Fruit fly (Drosophila melanogaster) whole organism, wandering third instar larva: Measurements from ENCODE around the gene CG14205.
A peak's percentile ranks its signal among the peaks of the same experiment; 100 is the strongest.

Source experiments
- CG32264 ChIP-seq: fragments of 200-800 bp; sonication (Bioruptor generic); optimal IDR thresholded peaks from 2 replicates; lab custom pipeline; 2016; ENCODE audit warnings: missing biosample characterization, missing genetic modification characterization
- CG9705 ChIP-seq: fragments of 200-800 bp; sonication (Bioruptor generic); optimal IDR thresholded peaks from 2 replicates; lab custom pipeline; 2018; ENCODE audit warnings: missing biosample characterization, mild to moderate bottlenecking, missing genetic modification characterization
- CrebA ChIP-seq: fragments of 200-800 bp; sonication (Bioruptor generic); optimal IDR thresholded peaks from 2 replicates; lab custom pipeline; 2016; ENCODE audit warnings: missing biosample characterization, mild to moderate bottlenecking, missing genetic modification characterization, borderline replicate concordance
- Dfd ChIP-seq: fragments of >200 bp; optimal IDR thresholded peaks from 2 replicates; lab custom pipeline; 2017; ENCODE audit warnings: missing biosample characterization, missing genetic modification characterization
- Dif ChIP-seq: fragments of 200-275, 200-300 bp; sonication (Bioruptor generic); optimal IDR thresholded peaks from 2 replicates; lab custom pipeline; 2018; ENCODE audit warnings: missing biosample characterization, missing genetic modification characterization; ENCODE audit not compliant: partially characterized antibody
- GATAd ChIP-seq: sonication (Bioruptor generic); optimal IDR thresholded peaks from 2 replicates; lab custom pipeline; 2016; ENCODE audit warnings: missing biosample characterization, missing genetic modification characterization
- Hr78 ChIP-seq: fragments of >200 bp; optimal IDR thresholded peaks from 2 replicates; lab custom pipeline; 2017; ENCODE audit warnings: missing biosample characterization, missing genetic modification characterization
- Hr83 ChIP-seq: fragments of 200-300 bp; sonication (Bioruptor generic); optimal IDR thresholded peaks from 2 replicates; lab custom pipeline; 2016; ENCODE audit warnings: missing biosample characterization, mild to moderate bottlenecking, missing genetic modification characterization, moderate library complexity; ENCODE audit not compliant: poor library complexity, severe bottlenecking
- Jra ChIP-seq: sonication (Bioruptor generic); optimal IDR thresholded peaks from 2 replicates; lab custom pipeline; 2016; ENCODE audit warnings: missing biosample characterization, missing genetic modification characterization
- Mio ChIP-seq: sonication (Bioruptor generic); optimal IDR thresholded peaks from 2 replicates; lab custom pipeline; 2016; ENCODE audit warnings: missing biosample characterization, missing genetic modification characterization
- Myc ChIP-seq: fragments of >200 bp; optimal IDR thresholded peaks from 2 replicates; lab custom pipeline; 2017
- N ChIP-seq: fragments of >200 bp; optimal IDR thresholded peaks from 2 replicates; lab custom pipeline; 2018; ENCODE audit warnings: missing biosample characterization, missing external identifiers, missing genetic modification characterization
- OdsH ChIP-seq: fragments of 200-800 bp; sonication (Bioruptor generic); optimal IDR thresholded peaks from 2 replicates; lab custom pipeline; 2016; ENCODE audit warnings: missing biosample characterization, mild to moderate bottlenecking, missing genetic modification characterization
- Rel ChIP-seq, 2 experiments: fragments of 200-800 bp; sonication (Bioruptor generic) in 1 of 2; optimal IDR thresholded peaks; 2 replicates in 1 of 2; 3 replicates in 1 of 2; lab custom pipeline; 2016 to 2019; ENCODE audit warnings: mild to moderate bottlenecking in 2 of 2, missing biosample characterization in 2 of 2, missing genetic modification characterization in 2 of 2, moderate library complexity in 1 of 2
- Sp1 ChIP-seq: fragments of 200-800 bp; sonication (Bioruptor generic); optimal IDR thresholded peaks from 3 replicates; lab custom pipeline; 2019; ENCODE audit warnings: missing biosample characterization, mild to moderate bottlenecking, missing genetic modification characterization, moderate library complexity
- Vsx2 ChIP-seq: fragments of 200-300, 225-300 bp; sonication (Bioruptor generic); optimal IDR thresholded peaks from 2 replicates; lab custom pipeline; 2018; ENCODE audit warnings: missing biosample characterization, missing genetic modification characterization; ENCODE audit not compliant: partially characterized antibody
- br ChIP-seq: fragments of 200-800 bp; sonication (Bioruptor generic); optimal IDR thresholded peaks from 2 replicates; lab custom pipeline; 2016; ENCODE audit warnings: missing biosample characterization, missing genetic modification characterization
- brk ChIP-seq: fragments of 200-800 bp; sonication (Bioruptor generic); optimal IDR thresholded peaks from 2 replicates; lab custom pipeline; 2016; ENCODE audit warnings: missing biosample characterization, mild to moderate bottlenecking, missing genetic modification characterization
- dmrt93B ChIP-seq: fragments of 200-800 bp; sonication (Bioruptor generic); optimal IDR thresholded peaks from 2 replicates; lab custom pipeline; 2018; ENCODE audit warnings: missing biosample characterization, mild to moderate bottlenecking, missing genetic modification characterization
- dsf ChIP-seq: sonication (Bioruptor generic); optimal IDR thresholded peaks from 2 replicates; lab custom pipeline; 2016; ENCODE audit warnings: missing biosample characterization, missing genetic modification characterization, borderline replicate concordance
- ey ChIP-seq: fragments of 200-800 bp; sonication (Bioruptor generic); optimal IDR thresholded peaks from 2 replicates; lab custom pipeline; 2016; ENCODE audit warnings: missing biosample characterization, missing genetic modification characterization
- h ChIP-seq: fragments of 200-800 bp; sonication (Bioruptor generic); optimal IDR thresholded peaks from 3 replicates; lab custom pipeline; 2016; ENCODE audit warnings: missing biosample characterization, mild to moderate bottlenecking, missing genetic modification characterization
- pan ChIP-seq: fragments of >200 bp; optimal IDR thresholded peaks from 2 replicates; lab custom pipeline; 2017
- psq ChIP-seq: fragments of 200-800 bp; sonication (Bioruptor generic); optimal IDR thresholded peaks from 3 replicates; lab custom pipeline; 2017; ENCODE audit warnings: missing biosample characterization, mild to moderate bottlenecking, missing genetic modification characterization, moderate library complexity
- rgr ChIP-seq: fragments of 200-800 bp; sonication (Bioruptor generic); optimal IDR thresholded peaks from 3 replicates; lab custom pipeline; 2016; ENCODE audit warnings: missing biosample characterization, mild to moderate bottlenecking, missing genetic modification characterization
- sage ChIP-seq: fragments of 200-800 bp; sonication (Bioruptor generic); optimal IDR thresholded peaks from 2 replicates; lab custom pipeline; 2016; ENCODE audit warnings: missing biosample characterization, mild to moderate bottlenecking, missing genetic modification characterization
- sv ChIP-seq: fragments of 200-800 bp; sonication (Bioruptor generic); optimal IDR thresholded peaks from 3 replicates; lab custom pipeline; 2016; ENCODE audit warnings: missing biosample characterization, missing genetic modification characterization
- tai ChIP-seq: sonication (Bioruptor generic); optimal IDR thresholded peaks from 2 replicates; lab custom pipeline; 2016; ENCODE audit warnings: missing biosample characterization, missing genetic modification characterization
- usp ChIP-seq: fragments of >200 bp; optimal IDR thresholded peaks from 2 replicates; lab custom pipeline; 2017; ENCODE audit warnings: missing biosample characterization, missing genetic modification characterization

The CG14205 gene

dm6 chrX:19608042-19608609 lies 15.7 kb downstream of the CG14205 start:
- TF ChIP-seq sv (GFP tag; lab: Kevin White, UChicago) = no peak
- no peak for TF ChIP-seq Jra (GFP tag; lab: Kevin White, UChicago)
- peak; percentile 2 for TF ChIP-seq Sp1 (GFP tag; lab: Kevin White, UChicago)
- peak; percentile 22 for TF ChIP-seq OdsH (GFP tag; lab: Kevin White, UChicago)
- no peak for TF ChIP-seq Rel (GFP tag; optimal IDR thresholded peaks at IDR 0.05; lab: Kevin White, UChicago)
- no peak for TF ChIP-seq Rel (tag; optimal IDR thresholded peaks at IDR 0.05; lab: Kevin White, UChicago)
- TF ChIP-seq br (GFP tag; lab: Kevin White, UChicago) = no peak
- no peak for TF ChIP-seq Dif (GFP tag; lab: Kevin White, UChicago)
- TF ChIP-seq brk = no peak
- peak; percentile 79 for TF ChIP-seq psq (GFP tag; lab: Kevin White, UChicago)
- TF ChIP-seq dsf (GFP tag; lab: Kevin White, UChicago) = no peak
- TF ChIP-seq Myc (lab: Kevin White, UChicago) = no peak
- TF ChIP-seq pan = no peak
- TF ChIP-seq h (GFP tag; lab: Kevin White, UChicago) = peak; percentile 16
- no peak for TF ChIP-seq dmrt93B (GFP tag; lab: Kevin White, UChicago)
- no peak for TF ChIP-seq sage
- TF ChIP-seq, all 38 proteins: peak for 4

- TF ChIP-seq ey (GFP tag; lab: Kevin White, UChicago) (no peak), OdsH (GFP tag; lab: Kevin White, UChicago) (no peak), Dfd (GFP tag; lab: Kevin White, UChicago) (no peak), Myc (lab: Kevin White, UChicago) (no peak), CG9705 (GFP tag; lab: Kevin White, UChicago) (no peak), GATAd (GFP tag; lab: Kevin White, UChicago) (no peak), h (GFP tag; lab: Kevin White, UChicago) (no peak)
Observed at dm6 chrX:19611226-19611625, 18.8 kb downstream of the CG14205 start, which contains the start of the genes Shawn and Tyler. Gene Shawn (plus strand): TSS chrX:19611526. Gene Tyler (plus strand): TSS chrX:19611526.

dm6 chrX:19613473-19613872 lies 21.1 kb downstream of the CG14205 start:
- TF ChIP-seq tai (GFP tag; lab: Kevin White, UChicago) = no peak
- TF ChIP-seq Sp1 (GFP tag; lab: Kevin White, UChicago) = peak; percentile 59
- no peak for TF ChIP-seq Vsx2
- peak; percentile 60 for TF ChIP-seq rgr (GFP tag; lab: Kevin White, UChicago)
- peak; percentile 62 for TF ChIP-seq CG9705 (GFP tag; lab: Kevin White, UChicago)

dm6 chrX:19615990-19616663 lies 23.7 kb downstream of the CG14205 start, which contains the start of gene CG14210:
Gene CG14210 (plus strand): TSS chrX:19616196.
- TF ChIP-seq Mio (GFP tag; lab: Kevin White, UChicago) (no peak), sage (no peak), CG9705 (GFP tag; lab: Kevin White, UChicago) (no peak), N (GFP tag; lab: Kevin White, UChicago) (no peak), CG32264 (GFP tag; lab: Kevin White, UChicago) (no peak), brk (no peak), tai (GFP tag; lab: Kevin White, UChicago) (no peak), Hr78 (GFP tag; lab: Kevin White, UChicago) (no peak), pan (no peak), Dif (GFP tag; lab: Kevin White, UChicago) (no peak), Hr83 (no peak), CrebA (GFP tag; lab: Kevin White, UChicago) (no peak)

- TF ChIP-seq usp = no peak
- no peak for TF ChIP-seq Hr83
Observed at dm6 chrX:19618183-19618740, 25.9 kb downstream of the CG14205 start, which contains the start of the genes Pstk and Tim9b. Gene Pstk (minus strand): TSS chrX:19618537. Gene Tim9b (minus strand): TSS chrX:19618537.
